Fruit fly (Drosophila melanogaster): Measurements from ENCODE around the gene uif.

The uif gene

dm6 chr2L:6964632-6965031, 45.5 kb downstream of the uif start:
- TF ChIP-seq Sin3A (optimal IDR thresholded peaks at IDR 0.05) (no peak), insv (optimal IDR thresholded peaks at IDR 0.05) (no peak), ttk (optimal IDR thresholded peaks at IDR 0.05) (peak; percentile 17)

dm6 chr2L:6964022-6964434, 46.1 kb downstream of the uif start, which contains the start of the genes sip2 and Coprox:
sip2 (minus strand) TSS chr2L:6964074.
Coprox (plus strand) TSS chr2L:6964421.
- TF ChIP-seq psq (optimal IDR thresholded peaks at IDR 0.05) (no peak), Sin3A (optimal IDR thresholded peaks at IDR 0.05) (no peak), h (optimal IDR thresholded peaks at IDR 0.05) (no peak), ttk (optimal IDR thresholded peaks at IDR 0.05) (no peak), insv (optimal IDR thresholded peaks at IDR 0.05) (no peak), Myc (optimal IDR thresholded peaks at IDR 0.05) (no peak)

- no peak for TF ChIP-seq Sin3A (optimal IDR thresholded peaks at IDR 0.05)
- no peak for TF ChIP-seq Myc (optimal IDR thresholded peaks at IDR 0.05)
- TF ChIP-seq insv (optimal IDR thresholded peaks at IDR 0.05) = no peak
- TF ChIP-seq h (optimal IDR thresholded peaks at IDR 0.05) = no peak
- TF ChIP-seq ttk (optimal IDR thresholded peaks at IDR 0.05) = no peak
- TF ChIP-seq psq (optimal IDR thresholded peaks at IDR 0.05) = no peak
Measured at dm6 chr2L:6960165-6960564, 50.0 kb downstream of the uif start, which contains the start of the genes Atac1 and Hmgcl. Atac1 (minus strand) TSS chr2L:6960328. Hmgcl (plus strand) TSS chr2L:6960377.

dm6 chr2L:6956725-6957124, 53.4 kb downstream of the uif start, which contains the start of the genes CG13775 and CG3430:
CG13775 (minus strand) TSS chr2L:6956950.
CG3430 (plus strand) TSS chr2L:6957008.
- no peak for TF ChIP-seq h (optimal IDR thresholded peaks at IDR 0.05)
- no peak for TF ChIP-seq Sin3A (optimal IDR thresholded peaks at IDR 0.05)
- TF ChIP-seq psq (optimal IDR thresholded peaks at IDR 0.05) = no peak
- TF ChIP-seq ttk (optimal IDR thresholded peaks at IDR 0.05) = no peak
- TF ChIP-seq insv (optimal IDR thresholded peaks at IDR 0.05) = no peak
- no peak for TF ChIP-seq Myc (optimal IDR thresholded peaks at IDR 0.05)

dm6 chr2L:6950096-6950495, 60.1 kb downstream of the uif start, which contains the start of the genes Gas41 and SA1:
Gas41 (minus strand) TSS chr2L:6950207.
SA1 (plus strand) TSS chr2L:6950421.
- TF ChIP-seq Myc (optimal IDR thresholded peaks at IDR 0.05) = no peak
- no peak for TF ChIP-seq Sin3A (optimal IDR thresholded peaks at IDR 0.05)
- no peak for TF ChIP-seq ttk (optimal IDR thresholded peaks at IDR 0.05)
- no peak for TF ChIP-seq insv (optimal IDR thresholded peaks at IDR 0.05)
- no peak for TF ChIP-seq psq (optimal IDR thresholded peaks at IDR 0.05)
- no peak for TF ChIP-seq h (optimal IDR thresholded peaks at IDR 0.05)

dm6 chr2L:6948540-6948942, 61.6 kb downstream of the uif start, which contains the start of gene ihog:
ihog (minus strand) TSS chr2L:6948808.
- TF ChIP-seq ttk (optimal IDR thresholded peaks at IDR 0.05) (no peak), Sin3A (optimal IDR thresholded peaks at IDR 0.05) (no peak), psq (optimal IDR thresholded peaks at IDR 0.05) (no peak), insv (optimal IDR thresholded peaks at IDR 0.05) (no peak), h (optimal IDR thresholded peaks at IDR 0.05) (no peak), Myc (optimal IDR thresholded peaks at IDR 0.05) (no peak)

- TF ChIP-seq h (optimal IDR thresholded peaks at IDR 0.05) (no peak), Sin3A (optimal IDR thresholded peaks at IDR 0.05) (no peak), Myc (optimal IDR thresholded peaks at IDR 0.05) (no peak), insv (optimal IDR thresholded peaks at IDR 0.05) (no peak), psq (optimal IDR thresholded peaks at IDR 0.05) (no peak), ttk (optimal IDR thresholded peaks at IDR 0.05) (no peak)
Measured at dm6 chr2L:6945088-6945487, 65.1 kb downstream of the uif start, which contains the start of gene Fgop2. Fgop2 (minus strand) TSS chr2L:6945289.

dm6 chr2L:6942714-6943113, 67.4 kb downstream of the uif start, which contains the start of gene CG18304:
CG18304 (minus strand) TSS chr2L:6942814.
- no peak for TF ChIP-seq insv (optimal IDR thresholded peaks at IDR 0.05)
- no peak for TF ChIP-seq Myc (optimal IDR thresholded peaks at IDR 0.05)

dm6 chr2L:6941731-6942130, 68.4 kb downstream of the uif start:
- TF ChIP-seq Sin3A (optimal IDR thresholded peaks at IDR 0.05) (no peak), h (optimal IDR thresholded peaks at IDR 0.05) (no peak), psq (optimal IDR thresholded peaks at IDR 0.05) (no peak), Myc (optimal IDR thresholded peaks at IDR 0.05) (no peak), insv (optimal IDR thresholded peaks at IDR 0.05) (no peak), ttk (optimal IDR thresholded peaks at IDR 0.05) (no peak)

dm6 chr2L:6939698-6940097, 70.5 kb downstream of the uif start:
- TF ChIP-seq psq (optimal IDR thresholded peaks at IDR 0.05) = no peak
- no peak for TF ChIP-seq Myc (optimal IDR thresholded peaks at IDR 0.05)
- TF ChIP-seq Sin3A (optimal IDR thresholded peaks at IDR 0.05) = no peak
- no peak for TF ChIP-seq insv (optimal IDR thresholded peaks at IDR 0.05)
- TF ChIP-seq h (optimal IDR thresholded peaks at IDR 0.05) = no peak
- no peak for TF ChIP-seq ttk (optimal IDR thresholded peaks at IDR 0.05)

- TF ChIP-seq ttk (optimal IDR thresholded peaks at IDR 0.05) (no peak), Myc (optimal IDR thresholded peaks at IDR 0.05) (no peak)
Measured at dm6 chr2L:6931821-6932220, 78.3 kb downstream of the uif start, which contains the start of gene CG43232. CG43232 (plus strand) TSS chr2L:6932121.

dm6 chr2L:6925114-6925513, 85.0 kb downstream of the uif start:
- TF ChIP-seq ttk (optimal IDR thresholded peaks at IDR 0.05) = no peak
- TF ChIP-seq psq (optimal IDR thresholded peaks at IDR 0.05) = no peak
- TF ChIP-seq Myc (optimal IDR thresholded peaks at IDR 0.05) = no peak
- TF ChIP-seq Sin3A (optimal IDR thresholded peaks at IDR 0.05) = no peak
- no peak for TF ChIP-seq insv (optimal IDR thresholded peaks at IDR 0.05)
- TF ChIP-seq h (optimal IDR thresholded peaks at IDR 0.05) = no peak
